Fruit fly (Drosophila melanogaster) whole organism, embryonic: Measurements from ENCODE around the gene ZAP3.

Experiments
- Ada2b ChIP-seq: fragments of 200-800 bp; sonication (Bioruptor generic); IDR thresholded peaks from 2 replicates; pipeline ENCODE4 v1.3.6; 2022; ENCODE audit warnings: missing biosample characterization, missing genetic modification characterization
- Atf-2 ChIP-seq: fragments of 200-800 bp; sonication (Bioruptor generic); optimal IDR thresholded peaks from 2 replicates; lab custom pipeline; 2016; ENCODE audit warnings: missing biosample characterization, missing genetic modification characterization
- B-H1 ChIP-seq: fragments of 200-800 bp; sonication (Bioruptor generic); IDR thresholded peaks from 3 replicates; pipeline ENCODE4 v1.3.6; 2022; ENCODE audit warnings: missing biosample characterization, missing genetic modification characterization
- Bteb2 ChIP-seq: fragments of 200-800 bp; sonication (Bioruptor generic); optimal IDR thresholded peaks from 2 replicates; lab custom pipeline; 2016; ENCODE audit warnings: missing biosample characterization, missing genetic modification characterization
- CG10543 ChIP-seq: fragments of 200-800 bp; sonication (Bioruptor generic); optimal IDR thresholded peaks from 3 replicates; lab custom pipeline; 2017; ENCODE audit warnings: missing biosample characterization, mild to moderate bottlenecking, missing genetic modification characterization, moderate library complexity
- CG10565 ChIP-seq: fragments of 200-800 bp; sonication (Bioruptor generic); optimal IDR thresholded peaks from 3 replicates; lab custom pipeline; 2016; ENCODE audit warnings: missing biosample characterization, mild to moderate bottlenecking, missing genetic modification characterization
- CG11723 ChIP-seq: fragments of 200-800 bp; sonication (Bioruptor generic); optimal IDR thresholded peaks from 2 replicates; lab custom pipeline; 2017; ENCODE audit warnings: missing biosample characterization, mild to moderate bottlenecking, missing genetic modification characterization
- CG12299 ChIP-seq: fragments of 200-800 bp; sonication (Bioruptor generic); optimal IDR thresholded peaks from 2 replicates; lab custom pipeline; 2018; ENCODE audit warnings: missing biosample characterization, mild to moderate bottlenecking, missing genetic modification characterization
- CG13296 ChIP-seq: fragments of 200-800 bp; sonication (Bioruptor generic); optimal IDR thresholded peaks from 3 replicates; lab custom pipeline; 2018; ENCODE audit warnings: missing biosample characterization, mild to moderate bottlenecking, missing genetic modification characterization
- CG14050 ChIP-seq: fragments of 200-800 bp; sonication (Bioruptor generic); IDR thresholded peaks from 3 replicates; pipeline ENCODE4 v1.3.6; 2022; ENCODE audit warnings: missing biosample characterization, missing genetic modification characterization
- CG15073 ChIP-seq: fragments of 200-800 bp; sonication (Bioruptor generic); optimal IDR thresholded peaks from 2 replicates; lab custom pipeline; 2016; ENCODE audit warnings: missing biosample characterization, missing genetic modification characterization
- CG1529 ChIP-seq: fragments of 200-800 bp; sonication (Bioruptor generic); optimal IDR thresholded peaks from 3 replicates; lab custom pipeline; 2018; ENCODE audit warnings: missing biosample characterization, missing genetic modification characterization
- CG17829 ChIP-seq: fragments of 200-800 bp; optimal IDR thresholded peaks from 2 replicates; lab custom pipeline; 2019; ENCODE audit warnings: missing biosample characterization, mild to moderate bottlenecking, missing genetic modification characterization, moderate library complexity
- CG18599 ChIP-seq: fragments of 200-800 bp; sonication (Bioruptor generic); optimal IDR thresholded peaks from 3 replicates; lab custom pipeline; 2017; ENCODE audit warnings: missing biosample characterization, missing genetic modification characterization, mild to moderate bottlenecking, moderate library complexity, missing genetic modification reagents
- CG18619 ChIP-seq: fragments of 200-800 bp; sonication (Bioruptor generic); optimal IDR thresholded peaks from 3 replicates; lab custom pipeline; 2017; ENCODE audit warnings: missing biosample characterization, mild to moderate bottlenecking, missing genetic modification characterization
- CG18764 ChIP-seq: fragments of 200-800 bp; sonication (Bioruptor generic); optimal IDR thresholded peaks from 3 replicates; lab custom pipeline; 2016; ENCODE audit warnings: missing biosample characterization, missing genetic modification characterization
- CG2889 ChIP-seq: fragments of 200-800 bp; sonication (Bioruptor generic); IDR thresholded peaks from 3 replicates; pipeline ENCODE4 v1.3.6; 2022; ENCODE audit warnings: missing biosample characterization, missing genetic modification characterization
- CG30431 ChIP-seq: fragments of 200-800 bp; sonication (Bioruptor generic); optimal IDR thresholded peaks from 2 replicates; lab custom pipeline; 2017; ENCODE audit warnings: missing biosample characterization, missing genetic modification characterization
- CG3065 ChIP-seq: fragments of 200-800 bp; sonication (Bioruptor generic); optimal IDR thresholded peaks from 2 replicates; lab custom pipeline; 2016; ENCODE audit warnings: missing biosample characterization, missing genetic modification characterization
- CG31441 ChIP-seq: fragments of 200-800 bp; sonication (Bioruptor generic); IDR thresholded peaks from 2 replicates; pipeline ENCODE4 v1.3.6; 2022; ENCODE audit warnings: missing biosample characterization, missing genetic modification characterization
- CG32532 ChIP-seq: fragments of 200-800 bp; sonication (Bioruptor generic); IDR thresholded peaks from 2 replicates; pipeline ENCODE4 v1.3.6; 2022; ENCODE audit warnings: missing biosample characterization, missing genetic modification characterization
- CG32767 ChIP-seq: fragments of 200-800 bp; sonication (Bioruptor generic); IDR thresholded peaks from 2 replicates; pipeline ENCODE4 v1.3.6; 2022; ENCODE audit warnings: missing biosample characterization, missing genetic modification characterization
- CG34376 ChIP-seq: fragments of 200-800 bp; sonication (Bioruptor generic); optimal IDR thresholded peaks from 2 replicates; lab custom pipeline; 2018; ENCODE audit warnings: missing biosample characterization, mild to moderate bottlenecking, missing genetic modification characterization
- CG5245 ChIP-seq: fragments of 200-800 bp; sonication (Bioruptor generic); optimal IDR thresholded peaks from 3 replicates; lab custom pipeline; 2016; ENCODE audit warnings: missing biosample characterization, missing genetic modification characterization
- CG7357 ChIP-seq: fragments of 200-800 bp; sonication (Bioruptor generic); IDR thresholded peaks from 3 replicates; pipeline ENCODE4 v1.3.6; 2022; ENCODE audit warnings: missing biosample characterization, missing genetic modification characterization
- CG7839 ChIP-seq: fragments of 200-800 bp; sonication (Bioruptor generic); optimal IDR thresholded peaks from 3 replicates; lab custom pipeline; 2018; ENCODE audit warnings: missing biosample characterization, mild to moderate bottlenecking, missing genetic modification characterization, moderate library complexity
- Deaf1 ChIP-seq: fragments of 200-800 bp; optimal IDR thresholded peaks from 3 replicates; lab custom pipeline; 2019; ENCODE audit warnings: missing biosample characterization, mild to moderate bottlenecking, missing genetic modification characterization, moderate library complexity
- Dfd ChIP-seq, 2 experiments: fragments of >200 bp; optimal IDR thresholded peaks; 2 replicates each; lab custom pipeline; 2017; ENCODE audit warnings: missing biosample characterization in 2 of 2, missing genetic modification characterization in 2 of 2
- Dip2 ChIP-seq: fragments of 200-800 bp; sonication (Bioruptor generic); IDR thresholded peaks from 2 replicates; pipeline ENCODE4 v1.3.6; 2022; ENCODE audit warnings: missing biosample characterization, missing genetic modification characterization
- Dref ChIP-seq: fragments of 200-800 bp; sonication (Bioruptor generic); IDR thresholded peaks from 2 replicates; pipeline ENCODE4 v1.3.6; 2022; ENCODE audit warnings: missing biosample characterization, missing genetic modification characterization
- E2f1 ChIP-seq: fragments of 200-800 bp; sonication (Bioruptor generic); IDR thresholded peaks from 2 replicates; pipeline ENCODE4 v1.3.6; 2022; ENCODE audit warnings: missing biosample characterization, missing genetic modification characterization
- HLH4C ChIP-seq: fragments of 200-800 bp; sonication (Bioruptor generic); IDR thresholded peaks from 3 replicates; pipeline ENCODE4 v1.3.6; 2022; ENCODE audit warnings: missing biosample characterization, missing genetic modification characterization; ENCODE audit not compliant: partially characterized antibody
- HmgD ChIP-seq: fragments of 200-800 bp; sonication (Bioruptor generic); optimal IDR thresholded peaks from 3 replicates; lab custom pipeline; 2016; ENCODE audit warnings: missing biosample characterization, missing genetic modification characterization
- MBD-R2 ChIP-seq: fragments of 200-800 bp; sonication (Bioruptor generic); IDR thresholded peaks from 2 replicates; pipeline ENCODE4 v1.3.6; 2022; ENCODE audit warnings: missing biosample characterization, missing genetic modification characterization
- MESR4 ChIP-seq: fragments of 200-800 bp; sonication (Bioruptor generic); optimal IDR thresholded peaks from 2 replicates; lab custom pipeline; 2018; ENCODE audit warnings: missing biosample characterization, mild to moderate bottlenecking, missing genetic modification characterization, moderate library complexity
- Nf-YA ChIP-seq: fragments of 200-800 bp; sonication (Bioruptor generic); IDR thresholded peaks from 2 replicates; pipeline ENCODE4 v1.3.6; 2022; ENCODE audit warnings: missing biosample characterization, missing genetic modification characterization
- Opbp ChIP-seq: fragments of 200-800 bp; sonication (Bioruptor generic); IDR thresholded peaks from 3 replicates; pipeline ENCODE4 v1.3.6; 2022; ENCODE audit warnings: missing biosample characterization, missing genetic modification characterization; ENCODE audit not compliant: partially characterized antibody
- Ssrp ChIP-seq: fragments of 200-800 bp; sonication (Bioruptor generic); optimal IDR thresholded peaks from 2 replicates; lab custom pipeline; 2018; ENCODE audit warnings: missing biosample characterization, mild to moderate bottlenecking, missing genetic modification characterization, moderate library complexity
- amos ChIP-seq: fragments of 200-800 bp; sonication (Bioruptor generic); IDR thresholded peaks from 2 replicates; pipeline ENCODE4 v1.3.6; 2022; ENCODE audit warnings: missing biosample characterization, missing genetic modification characterization; ENCODE audit not compliant: partially characterized antibody
- btn ChIP-seq: fragments of 200-800 bp; sonication (Bioruptor generic); optimal IDR thresholded peaks from 2 replicates; lab custom pipeline; 2016; ENCODE audit warnings: missing biosample characterization, missing genetic modification characterization
- chm ChIP-seq: fragments of 200-800 bp; sonication (Bioruptor generic); IDR thresholded peaks from 2 replicates; pipeline ENCODE4 v1.3.6; 2022; ENCODE audit warnings: missing biosample characterization, missing genetic modification characterization
- crc ChIP-seq: fragments of 200-800 bp; sonication (Bioruptor generic); optimal IDR thresholded peaks from 2 replicates; lab custom pipeline; 2016; ENCODE audit warnings: missing biosample characterization, missing genetic modification characterization
- fd3F ChIP-seq: fragments of 200-800 bp; sonication (Bioruptor generic); optimal IDR thresholded peaks from 2 replicates; lab custom pipeline; 2018; ENCODE audit warnings: missing biosample characterization, mild to moderate bottlenecking, missing genetic modification characterization, moderate library complexity
- gem ChIP-seq: fragments of 200-800 bp; sonication (Bioruptor generic); optimal IDR thresholded peaks from 2 replicates; lab custom pipeline; 2019; ENCODE audit warnings: missing biosample characterization, mild to moderate bottlenecking, missing genetic modification characterization, moderate library complexity
- pzg ChIP-seq: fragments of 200-800 bp; sonication (Bioruptor generic); optimal IDR thresholded peaks from 3 replicates; lab custom pipeline; 2018; ENCODE audit warnings: missing biosample characterization, mild to moderate bottlenecking, missing genetic modification characterization, moderate library complexity
- slou ChIP-seq: fragments of 200-800 bp; sonication (Bioruptor generic); optimal IDR thresholded peaks from 3 replicates; lab custom pipeline; 2016; ENCODE audit warnings: missing biosample characterization, missing genetic modification characterization
- sr ChIP-seq: fragments of 200-800 bp; sonication (Bioruptor generic); IDR thresholded peaks from 3 replicates; pipeline ENCODE4 v1.3.6; 2022; ENCODE audit warnings: missing biosample characterization, missing genetic modification characterization
- tgo ChIP-seq: fragments of 200-800 bp; sonication (Bioruptor generic); IDR thresholded peaks from 3 replicates; pipeline ENCODE4 v1.3.6; 2022; ENCODE audit warnings: missing biosample characterization, missing genetic modification characterization
- toy ChIP-seq: fragments of 200-800 bp; sonication (Bioruptor generic); IDR thresholded peaks from 2 replicates; pipeline ENCODE4 v1.3.6; 2022; ENCODE audit warnings: missing biosample characterization, missing genetic modification characterization
- zen2 ChIP-seq: fragments of 200-800 bp; sonication (Bioruptor generic); IDR thresholded peaks from 3 replicates; pipeline ENCODE4 v1.3.6; 2022; ENCODE audit warnings: missing biosample characterization, missing genetic modification characterization; ENCODE audit not compliant: partially characterized antibody

The ZAP3 gene

dm6 chrX:10086095-10086888, 4.0 kb upstream of the ZAP3 start, which contains the start of the genes Naxe and RhoU (continued):
- TF ChIP-seq CG13296 (GFP tag; lab: Kevin White, UChicago) (no peak), CG34376 (GFP tag; lab: Kevin White, UChicago) (no peak), CG7839 (tag; lab: Kevin White, UChicago) (no peak), Deaf1 (peak; percentile 72), CG18599 (no peak), B-H1 (GFP tag; lab: Robert Waterston, UW) (no peak), sr (GFP tag; lab: Robert Waterston, UW) (no peak), amos (GFP tag; lab: Robert Waterston, UW) (peak; percentile 46; the same call in 1 of the 2 replicates), CG18619 (no peak), CG15073 (no peak), CG32532 (GFP tag; lab: Robert Waterston, UW) (peak; percentile 69), fd3F (no peak), Nf-YA (GFP tag; lab: Robert Waterston, UW) (no peak), MBD-R2 (GFP tag; lab: Robert Waterston, UW) (peak; percentile 60), CG11723 (GFP tag; lab: Kevin White, UChicago) (no peak), HmgD (GFP tag; lab: Kevin White, UChicago) (peak; percentile 27), toy (no peak), pzg (GFP tag; lab: Kevin White, UChicago) (peak; percentile 87), CG30431 (GFP tag; lab: Kevin White, UChicago) (no peak), CG32767 (no peak), Dip2 (GFP tag; lab: Robert Waterston, UW) (no peak), zen2 (GFP tag; lab: Robert Waterston, UW) (no peak), CG2889 (GFP tag; lab: Robert Waterston, UW) (no peak), Atf-2 (GFP tag; lab: Kevin White, UChicago) (no peak), MESR4 (GFP tag; lab: Kevin White, UChicago) (no peak), CG7357 (GFP tag; lab: Robert Waterston, UW) (no peak; the same call in 2 of the 3 replicates), E2f1 (GFP tag; lab: Robert Waterston, UW) (peak; percentile 50), gem (tag; lab: Kevin White, UChicago) (no peak), Opbp (GFP tag; lab: Robert Waterston, UW) (no peak), CG3065 (no peak), CG1529 (GFP tag; lab: Kevin White, UChicago) (no peak), CG5245 (GFP tag; lab: Kevin White, UChicago) (no peak), Dref (peak; percentile 41), CG18764 (GFP tag; lab: Kevin White, UChicago) (no peak), slou (GFP tag; lab: Kevin White, UChicago) (no peak), CG12299 (no peak), CG10543 (GFP tag; lab: Kevin White, UChicago) (no peak), chm (GFP tag; lab: Robert Waterston, UW) (peak; percentile 76), CG14050 (GFP tag; lab: Robert Waterston, UW) (no peak), Dfd (GFP tag; optimal IDR thresholded peaks at IDR 0.05; lab: Kevin White, UChicago) (no peak), HLH4C (GFP tag; lab: Robert Waterston, UW) (0 out of 3 replicates have a peak, but pooled peaks have one; percentile 22), Ssrp (tag; lab: Kevin White, UChicago) (no peak), btn (no peak), crc (GFP tag; lab: Kevin White, UChicago) (no peak), CG10565 (GFP tag; lab: Kevin White, UChicago) (no peak), CG31441 (GFP tag; lab: Robert Waterston, UW) (no peak; the same call in 1 of the 2 replicates), Bteb2 (no peak), tgo (GFP tag; lab: Robert Waterston, UW) (peak; percentile 58; the same call in 2 of the 3 replicates), CG17829 (tag; lab: Kevin White, UChicago) (no peak), Ada2b (no peak)
